Fruit fly (Drosophila melanogaster) whole organism: ENCODE results near the gene tal-2A.

Source experiments
- CG8478 ChIP-seq: fragments of >200 bp; optimal IDR thresholded peaks from 2 replicates; lab custom pipeline; 2018; ENCODE audit warnings: inconsistent platforms
- Dll ChIP-seq: fragments of >200 bp; optimal IDR thresholded peaks from 2 replicates; lab custom pipeline; 2017
- EcR ChIP-seq, 2 experiments: fragments of >200 bp; optimal IDR thresholded peaks; 2 replicates each; lab custom pipeline; 2017; ENCODE audit warnings: missing biosample characterization in 2 of 2, missing genetic modification characterization in 2 of 2, missing genetic modification reagents in 2 of 2
- pan ChIP-seq: fragments of >200 bp; optimal IDR thresholded peaks from 2 replicates; lab custom pipeline; 2017
- psq ChIP-seq: fragments of >200 bp; optimal IDR thresholded peaks from 2 replicates; lab custom pipeline; 2017
- usp ChIP-seq: fragments of >200 bp; optimal IDR thresholded peaks from 2 replicates; lab custom pipeline; 2017; ENCODE audit warnings: missing biosample characterization, missing genetic modification characterization, mixed read lengths

tal-2A gene

DNA sequence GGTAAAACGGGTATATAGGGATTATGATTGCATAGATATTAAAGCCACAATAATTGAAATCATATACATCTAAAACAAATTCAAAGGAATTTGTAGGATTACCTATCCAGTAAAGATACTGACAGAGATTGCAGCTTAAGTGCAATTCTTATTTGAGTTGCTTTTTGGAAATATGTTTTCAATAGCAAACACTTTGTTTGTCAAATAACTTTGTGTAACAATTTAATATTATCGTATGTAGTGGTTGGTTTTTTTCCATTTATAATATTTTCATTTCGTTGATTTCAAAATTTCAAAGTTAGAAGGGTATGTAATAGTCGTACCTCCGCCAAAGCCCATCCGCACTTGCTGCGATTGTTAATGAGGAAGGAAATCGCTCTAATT lies 6.2 kb upstream of the tal-2A start:
- TF ChIP-seq pan (lab: Kevin White, UChicago) (peak; percentile 25), EcR (GFP tag; optimal IDR thresholded peaks at IDR 0.05; lab: Kevin White, UChicago) (no peak)

dm6 chr3R:13807330-13807729 lies 5.6 kb upstream of the tal-2A start:
- TF ChIP-seq EcR (GFP tag; optimal IDR thresholded peaks at IDR 0.05; lab: Kevin White, UChicago) (peak; percentile 61 to 99), usp (GFP tag; lab: Kevin White, UChicago) (no peak)

- no peak for TF ChIP-seq pan (lab: Kevin White, UChicago)
- TF ChIP-seq psq: no peak
- no peak for TF ChIP-seq Dll (lab: Kevin White, UChicago)
Measured at dm6 chr3R:13807906-13808305, 5.0 kb upstream of the tal-2A start.

DNA sequence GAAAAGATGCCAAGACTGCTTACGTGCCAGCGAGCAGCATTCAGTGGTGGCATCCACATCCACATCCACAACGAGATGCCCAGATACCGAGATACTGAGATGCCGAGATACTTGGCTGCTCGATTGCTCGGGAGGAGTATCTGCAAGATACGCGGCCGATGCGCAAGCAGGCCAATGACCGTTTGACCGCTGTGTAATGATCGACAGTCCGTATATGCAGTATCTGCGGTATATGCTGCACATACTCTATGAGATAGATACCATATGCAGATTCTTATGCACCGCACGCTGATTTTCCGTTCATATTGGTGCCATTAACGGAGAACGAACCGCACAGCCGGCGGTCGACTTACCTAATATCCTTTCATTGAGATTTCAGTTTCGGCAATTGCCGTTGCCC lies 3.6 kb upstream of the tal-2A start:
- TF ChIP-seq EcR (GFP tag; optimal IDR thresholded peaks at IDR 0.05; lab: Kevin White, UChicago): peak in 1 of 2 experiments; percentile 14
- no peak for TF ChIP-seq psq

- no peak for TF ChIP-seq usp (GFP tag; lab: Kevin White, UChicago)
- no peak for TF ChIP-seq Dll (lab: Kevin White, UChicago)
- TF ChIP-seq psq: no peak
- no peak for TF ChIP-seq CG8478
- TF ChIP-seq EcR (GFP tag; optimal IDR thresholded peaks at IDR 0.05; lab: Kevin White, UChicago): no peak
- no peak for TF ChIP-seq pan (lab: Kevin White, UChicago)
Measured at dm6 chr3R:13810308-13810707, 2.6 kb upstream of the tal-2A start.

DNA sequence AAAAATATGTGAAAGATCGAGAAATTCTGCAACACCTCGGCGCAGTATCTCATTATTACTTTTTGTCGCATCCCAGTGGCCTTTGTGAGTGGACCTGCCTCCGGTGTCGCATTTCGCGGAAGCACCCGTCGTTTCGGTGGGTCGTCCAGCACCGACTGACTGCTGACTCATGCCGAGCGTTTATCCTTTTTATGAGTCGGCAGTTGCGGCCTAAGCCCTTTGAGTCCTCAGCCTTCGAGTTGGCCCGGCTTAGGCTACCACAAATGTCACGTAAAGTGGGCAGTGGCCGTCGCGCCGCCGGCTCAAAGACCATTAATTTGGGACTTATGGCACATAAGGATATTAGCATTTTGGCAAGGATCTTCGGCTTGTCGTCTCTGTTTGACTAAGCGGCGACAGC lies 1.2 kb upstream of the tal-2A start:
- TF ChIP-seq CG8478 (no peak), Dll (lab: Kevin White, UChicago) (no peak), usp (GFP tag; lab: Kevin White, UChicago) (no peak), pan (lab: Kevin White, UChicago) (no peak), EcR (GFP tag; optimal IDR thresholded peaks at IDR 0.05; lab: Kevin White, UChicago) (no peak), psq (no peak)

DNA sequence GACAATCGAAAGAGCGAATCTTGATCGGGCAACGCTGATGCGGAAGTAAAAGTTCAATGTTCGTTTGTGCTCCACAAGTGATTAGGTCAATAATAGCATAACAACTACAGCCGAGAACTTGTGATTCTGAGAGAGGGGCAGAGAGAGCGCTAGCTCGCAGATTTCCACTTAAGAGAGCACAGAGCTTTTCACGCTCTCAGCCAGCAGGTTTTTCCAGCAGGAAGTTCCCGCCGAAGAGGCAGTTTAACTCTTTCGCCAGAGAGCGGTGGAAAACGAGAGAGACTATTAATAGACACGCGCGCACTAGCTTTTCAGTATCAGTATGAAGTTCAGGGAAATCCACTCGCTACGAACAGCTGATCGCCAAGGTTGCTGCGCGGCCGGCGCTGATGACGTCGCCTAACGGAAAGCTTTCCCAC lies 2.1 kb downstream of the tal-2A start:
- TF ChIP-seq Dll (lab: Kevin White, UChicago) (peak; percentile 26), CG8478 (no peak), EcR (GFP tag; optimal IDR thresholded peaks at IDR 0.05; lab: Kevin White, UChicago) (peak in 1 of 2 experiments; percentile 46), pan (lab: Kevin White, UChicago) (no peak), usp (GFP tag; lab: Kevin White, UChicago) (no peak), psq (no peak)

DNA sequence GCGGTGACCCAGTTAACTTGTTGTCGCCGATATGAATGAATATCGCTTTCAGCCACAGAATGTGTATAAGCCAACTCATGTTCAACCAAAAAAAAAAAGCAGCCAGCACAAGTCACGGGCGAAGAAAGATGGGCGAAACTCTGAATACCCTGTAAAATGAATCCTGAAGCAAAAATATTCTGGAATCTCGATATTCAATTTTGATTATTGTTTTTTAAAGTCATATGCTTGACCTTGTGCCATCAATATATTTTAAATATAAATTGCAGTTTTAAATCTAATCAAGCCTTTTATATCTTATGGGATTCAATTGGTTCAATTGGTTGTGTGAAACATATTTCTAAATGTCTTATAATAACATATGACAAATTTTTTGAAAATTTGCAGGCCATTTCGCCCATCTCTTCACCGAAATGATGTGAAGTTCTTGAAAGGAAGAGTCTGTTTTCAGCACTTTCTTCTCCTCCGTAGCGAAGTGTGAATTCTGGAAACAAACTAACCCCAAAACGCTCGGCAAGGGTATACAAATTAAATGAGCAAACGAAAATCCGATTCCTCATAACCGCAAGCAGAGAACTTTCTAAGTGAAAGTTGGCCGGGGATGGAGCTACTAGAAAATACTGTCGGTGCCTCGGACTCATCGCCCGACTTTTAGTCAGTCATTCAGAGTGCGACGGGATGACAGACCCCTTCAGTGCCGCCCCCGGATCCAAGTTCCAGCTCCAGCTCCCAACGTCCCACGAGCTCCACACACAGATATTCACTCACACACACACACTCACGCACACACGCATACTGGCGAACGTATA lies 2.9 kb downstream of the tal-2A start:
- TF ChIP-seq pan (lab: Kevin White, UChicago) (peak; percentile 50), Dll (lab: Kevin White, UChicago) (no peak), CG8478 (no peak), EcR (GFP tag; optimal IDR thresholded peaks at IDR 0.05; lab: Kevin White, UChicago) (no peak)

dm6 chr3R:13816375-13816711 lies 3.4 kb downstream of the tal-2A start:
- TF ChIP-seq usp (GFP tag; lab: Kevin White, UChicago) (no peak), EcR (GFP tag; optimal IDR thresholded peaks at IDR 0.05; lab: Kevin White, UChicago) (no peak), CG8478 (no peak), pan (lab: Kevin White, UChicago) (no peak), Dll (lab: Kevin White, UChicago) (no peak), psq (no peak)

DNA sequence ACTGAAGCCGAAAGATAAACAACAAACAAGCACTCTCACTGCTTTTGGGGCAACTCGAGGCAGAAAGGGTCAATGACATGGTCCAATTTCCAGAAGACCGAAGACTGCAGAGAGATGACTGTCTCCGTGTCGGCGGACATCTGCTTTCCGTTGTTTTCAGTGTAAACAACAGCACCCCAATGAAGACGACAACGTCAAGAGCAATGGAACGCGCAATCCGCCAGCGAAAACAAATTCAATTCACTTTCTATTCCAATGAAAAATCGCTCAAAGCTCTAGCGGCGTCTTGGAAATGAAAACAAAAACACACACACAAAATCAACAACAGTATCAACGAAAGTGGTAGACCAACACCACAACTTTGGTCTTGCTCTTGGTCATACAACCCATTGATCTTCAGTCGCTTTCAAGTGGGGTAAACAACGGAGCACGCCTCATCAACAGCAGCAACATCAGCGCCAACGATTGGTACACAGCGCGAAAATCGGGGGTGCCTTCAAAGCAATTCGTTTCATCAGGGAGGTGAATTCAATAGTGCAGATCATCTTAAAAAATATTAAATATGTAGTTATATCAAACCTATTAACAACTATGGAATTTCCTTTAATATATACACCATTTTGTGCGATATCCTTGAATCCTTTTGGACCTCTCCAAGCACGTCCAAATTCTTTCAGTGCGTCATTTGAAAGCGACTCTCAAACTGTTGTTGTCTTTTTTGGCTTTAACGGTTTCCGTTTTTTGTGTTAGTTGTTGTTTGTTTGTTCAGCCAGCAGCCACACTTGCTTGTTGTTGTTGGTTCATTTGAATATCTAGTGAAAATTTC lies 4.8 kb downstream of the tal-2A start:
- peak in 1 of 2 experiments; percentile 28 for TF ChIP-seq EcR (GFP tag; optimal IDR thresholded peaks at IDR 0.05; lab: Kevin White, UChicago)
- TF ChIP-seq Dll (lab: Kevin White, UChicago): no peak

dm6 chr3R:13819037-13819436 lies 6.1 kb downstream of the tal-2A start:
- no peak for TF ChIP-seq psq
- TF ChIP-seq EcR (GFP tag; optimal IDR thresholded peaks at IDR 0.05; lab: Kevin White, UChicago): no peak
- no peak for TF ChIP-seq CG8478
- TF ChIP-seq pan (lab: Kevin White, UChicago): no peak
- TF ChIP-seq Dll (lab: Kevin White, UChicago): no peak
- TF ChIP-seq usp (GFP tag; lab: Kevin White, UChicago): no peak

- TF ChIP-seq EcR (GFP tag; optimal IDR thresholded peaks at IDR 0.05; lab: Kevin White, UChicago): peak in 1 of 2 experiments; percentile 10
- no peak for TF ChIP-seq usp (GFP tag; lab: Kevin White, UChicago)
- no peak for TF ChIP-seq pan (lab: Kevin White, UChicago)
- no peak for TF ChIP-seq CG8478
Measured at dm6 chr3R:13820483-13820882, 7.6 kb downstream of the tal-2A start.
